Worm (Caenorhabditis elegans): ENCODE results near the gene ZK1240.9.

DNA sequence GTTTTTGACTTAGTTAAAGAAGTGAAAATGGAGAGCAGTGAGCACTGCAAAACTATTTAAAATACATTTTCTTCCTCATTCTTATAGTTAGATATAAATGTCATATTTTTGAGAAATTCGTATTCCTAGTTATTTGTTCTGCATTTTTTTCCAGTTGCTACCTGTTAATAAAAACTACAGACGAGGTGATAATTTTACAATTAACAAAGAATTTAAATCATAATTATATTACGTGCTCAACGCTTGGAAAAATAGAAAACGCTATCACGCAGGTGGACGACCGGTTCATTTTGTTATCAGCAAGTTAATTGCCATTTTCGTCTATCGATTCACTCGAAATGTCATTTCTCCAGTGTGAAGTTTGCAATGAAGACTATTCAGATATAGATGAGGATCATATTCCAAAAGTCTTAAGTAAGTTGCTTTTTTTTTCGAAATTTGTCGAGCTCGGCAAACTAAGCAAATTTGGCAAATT is at the start of gene ZK1240.9, which contains the start of gene ZK1240.5:
- TF ChIP-seq hlh-30 (tag; optimal IDR thresholded peaks at IDR 0.05; ENCODE audit: insufficient read depth) (no peak), ceh-6 (GFP tag; optimal IDR thresholded peaks at IDR 0.05) (no peak), ceh-9 (tag; optimal IDR thresholded peaks at IDR 0.05) (no peak), nhr-11 (tag; optimal IDR thresholded peaks at IDR 0.05) (no peak), ama-1 (optimal IDR thresholded peaks at IDR 0.05) (no peak), pat-9 (tag; optimal IDR thresholded peaks at IDR 0.05) (no peak), rnt-1 (tag; optimal IDR thresholded peaks at IDR 0.05) (no peak), unc-42 (tag; optimal IDR thresholded peaks at IDR 0.05) (no peak), che-1 (tag; optimal IDR thresholded peaks at IDR 0.05) (no peak), npax-4 (tag; optimal IDR thresholded peaks at IDR 0.05) (no peak)

Data from whole organism, late embryonic.